Fruit fly (Drosophila melanogaster) whole organism, prepupa: Measurements from ENCODE around the gene Vha16-3.

Source experiments
- Blimp-1 ChIP-seq: fragments of 200-800 bp; sonication (Bioruptor generic); optimal IDR thresholded peaks from 3 replicates; lab custom pipeline; 2017; ENCODE audit warnings: missing biosample characterization, missing genetic modification characterization, mild to moderate bottlenecking, moderate library complexity, missing genetic modification reagents
- CG10631 ChIP-seq: fragments of 200-800 bp; sonication (Bioruptor generic); optimal IDR thresholded peaks from 2 replicates; lab custom pipeline; 2016; ENCODE audit warnings: missing biosample characterization, missing genetic modification characterization
- CG11294 ChIP-seq: fragments of 200-800 bp; sonication (Bioruptor generic); IDR thresholded peaks from 2 replicates; pipeline ENCODE4 v1.3.6; 2022; ENCODE audit warnings: missing biosample characterization, missing genetic modification characterization
- CG11762 ChIP-seq: fragments of 200-800 bp; sonication (Bioruptor generic); optimal IDR thresholded peaks from 3 replicates; lab custom pipeline; 2016; ENCODE audit warnings: missing biosample characterization, missing genetic modification characterization; ENCODE audit not compliant: insufficient read depth
- CG11902 ChIP-seq: fragments of 200-800 bp; sonication (Bioruptor generic); optimal IDR thresholded peaks from 3 replicates; lab custom pipeline; 2016; ENCODE audit warnings: missing biosample characterization, missing genetic modification characterization
- CG15336 ChIP-seq: fragments of 200-800 bp; sonication (Bioruptor generic); IDR thresholded peaks from 2 replicates; pipeline ENCODE4 v1.3.6; 2022; ENCODE audit warnings: missing biosample characterization, missing genetic modification characterization
- CG1621 ChIP-seq: fragments of 200-800 bp; sonication (Bioruptor generic); optimal IDR thresholded peaks from 3 replicates; lab custom pipeline; 2018; ENCODE audit warnings: missing biosample characterization, mild to moderate bottlenecking, missing genetic modification characterization
- CG32006 ChIP-seq: fragments of 200-800 bp; sonication (Bioruptor generic); optimal IDR thresholded peaks from 3 replicates; lab custom pipeline; 2017; ENCODE audit warnings: missing biosample characterization, mild to moderate bottlenecking, missing genetic modification characterization
- CG3919 ChIP-seq: fragments of 200-800 bp; sonication (Bioruptor generic); optimal IDR thresholded peaks from 3 replicates; lab custom pipeline; 2016; ENCODE audit warnings: missing biosample characterization, missing genetic modification characterization
- CG4318 ChIP-seq: fragments of 200-800 bp; sonication (Bioruptor generic); optimal IDR thresholded peaks from 3 replicates; lab custom pipeline; 2017; ENCODE audit warnings: missing biosample characterization, mild to moderate bottlenecking, missing genetic modification characterization
- CG6163 ChIP-seq: fragments of 200-800 bp; sonication (Bioruptor generic); IDR thresholded peaks from 3 replicates; pipeline ENCODE4 v1.3.6; 2022; ENCODE audit warnings: missing biosample characterization, missing genetic modification characterization
- CG6276 ChIP-seq: fragments of 200-800 bp; sonication (Bioruptor generic); optimal IDR thresholded peaks from 2 replicates; lab custom pipeline; 2017; ENCODE audit warnings: missing biosample characterization, mild to moderate bottlenecking, missing genetic modification characterization
- CG6792 ChIP-seq: fragments of 200-800 bp; sonication (Bioruptor generic); optimal IDR thresholded peaks from 3 replicates; lab custom pipeline; 2016; ENCODE audit warnings: missing biosample characterization, missing genetic modification characterization
- CG6808 ChIP-seq: fragments of 200-800 bp; sonication (Bioruptor generic); optimal IDR thresholded peaks from 3 replicates; lab custom pipeline; 2017; ENCODE audit warnings: missing biosample characterization, missing genetic modification characterization, mild to moderate bottlenecking, moderate library complexity, missing genetic modification reagents
- CG8119 ChIP-seq: fragments of 200-800 bp; sonication (Bioruptor generic); IDR thresholded peaks from 3 replicates; pipeline ENCODE4 v1.3.6; 2022; ENCODE audit warnings: missing biosample characterization, missing genetic modification characterization
- CG8319 ChIP-seq: fragments of 200-800 bp; sonication (Bioruptor generic); optimal IDR thresholded peaks from 3 replicates; lab custom pipeline; 2016; ENCODE audit warnings: missing biosample characterization, missing genetic modification characterization
- CG9139 ChIP-seq: fragments of 200-800 bp; sonication (Bioruptor generic); optimal IDR thresholded peaks from 3 replicates; lab custom pipeline; 2017; ENCODE audit warnings: missing biosample characterization, mild to moderate bottlenecking, missing genetic modification characterization
- Eip75B ChIP-seq: fragments of 200-800 bp; sonication (Bioruptor generic); optimal IDR thresholded peaks from 3 replicates; lab custom pipeline; 2016; ENCODE audit warnings: missing biosample characterization, missing genetic modification characterization
- Eip78C ChIP-seq: fragments of 200-800 bp; sonication (Bioruptor generic); peaks from one replicate; lab custom pipeline; 2016; ENCODE audit warnings: missing biosample characterization, missing genetic modification characterization
- Gug ChIP-seq: fragments of 200-800 bp; sonication (Bioruptor generic); IDR thresholded peaks from 2 replicates; pipeline ENCODE4 v1.3.6; 2022; ENCODE audit warnings: missing biosample characterization, missing genetic modification characterization
- Hr38 ChIP-seq: sonication (Bioruptor generic); optimal IDR thresholded peaks from 2 replicates; lab custom pipeline; 2016; ENCODE audit warnings: missing biosample characterization, missing genetic modification characterization
- Lpt ChIP-seq: fragments of 200-800 bp; sonication (Bioruptor generic); optimal IDR thresholded peaks from 3 replicates; lab custom pipeline; 2016; ENCODE audit warnings: missing biosample characterization, missing genetic modification characterization
- OdsH ChIP-seq: fragments of 200-800 bp; sonication (Bioruptor generic); optimal IDR thresholded peaks from 3 replicates; lab custom pipeline; 2016; ENCODE audit warnings: missing biosample characterization, missing genetic modification characterization
- Smox ChIP-seq: fragments of 200-800 bp; sonication (Bioruptor generic); optimal IDR thresholded peaks from 3 replicates; lab custom pipeline; 2016; ENCODE audit warnings: missing biosample characterization, missing genetic modification characterization
- Sox102F ChIP-seq: fragments of 200-800 bp; sonication (Bioruptor generic); optimal IDR thresholded peaks from 2 replicates; lab custom pipeline; 2016; ENCODE audit warnings: missing biosample characterization, mild to moderate bottlenecking, missing genetic modification characterization
- Sox14 ChIP-seq: fragments of 200-800 bp; sonication (Bioruptor generic); optimal IDR thresholded peaks from 3 replicates; lab custom pipeline; 2016; ENCODE audit warnings: missing biosample characterization, missing genetic modification characterization
- Sox15 ChIP-seq: fragments of 200-800 bp; sonication (Bioruptor generic); optimal IDR thresholded peaks from 3 replicates; lab custom pipeline; 2016; ENCODE audit warnings: missing biosample characterization, missing genetic modification characterization
- achi ChIP-seq: fragments of 200-800 bp; sonication (Bioruptor generic); optimal IDR thresholded peaks from 3 replicates; lab custom pipeline; 2016; ENCODE audit warnings: missing biosample characterization, missing genetic modification characterization
- acj6 ChIP-seq: fragments of 200-800 bp; sonication (Bioruptor generic); optimal IDR thresholded peaks from 3 replicates; lab custom pipeline; 2016; ENCODE audit warnings: missing biosample characterization, missing genetic modification characterization
- cyc ChIP-seq: fragments of 200-800 bp; sonication (Bioruptor generic); optimal IDR thresholded peaks from 3 replicates; lab custom pipeline; 2016; ENCODE audit warnings: missing biosample characterization, missing genetic modification characterization
- dac ChIP-seq: fragments of 200-800 bp; sonication (Bioruptor generic); optimal IDR thresholded peaks from 2 replicates; lab custom pipeline; 2017; ENCODE audit warnings: missing biosample characterization, mild to moderate bottlenecking, missing genetic modification characterization
- dsx ChIP-seq: fragments of 200-800 bp; optimal IDR thresholded peaks from 3 replicates; lab custom pipeline; 2019; ENCODE audit warnings: missing biosample characterization, mild to moderate bottlenecking, missing genetic modification characterization, moderate library complexity; ENCODE audit not compliant: poor library complexity, severe bottlenecking
- eg ChIP-seq: fragments of 200-800 bp; sonication (Bioruptor generic); IDR thresholded peaks from 3 replicates; pipeline ENCODE4 v1.3.6; 2022; ENCODE audit warnings: missing biosample characterization, missing genetic modification characterization
- esn ChIP-seq: fragments of 200-800 bp; sonication (Bioruptor generic); optimal IDR thresholded peaks from 2 replicates; lab custom pipeline; 2016; ENCODE audit warnings: missing biosample characterization, mild to moderate bottlenecking, missing genetic modification characterization, moderate library complexity
- fd85E ChIP-seq: fragments of 200-800 bp; sonication (Bioruptor generic); optimal IDR thresholded peaks from 3 replicates; lab custom pipeline; 2016; ENCODE audit warnings: missing biosample characterization, missing genetic modification characterization
- fkh ChIP-seq: fragments of 200-800 bp; sonication (Bioruptor generic); optimal IDR thresholded peaks from 3 replicates; lab custom pipeline; 2017; ENCODE audit warnings: missing biosample characterization, mild to moderate bottlenecking, missing genetic modification characterization, moderate library complexity
- net ChIP-seq: fragments of 200-800 bp; sonication (Bioruptor generic); optimal IDR thresholded peaks from 3 replicates; lab custom pipeline; 2016; ENCODE audit warnings: missing biosample characterization, missing genetic modification characterization
- pdm3 ChIP-seq: fragments of 200-800 bp; sonication (Bioruptor generic); optimal IDR thresholded peaks from 3 replicates; lab custom pipeline; 2016; ENCODE audit warnings: missing biosample characterization, missing genetic modification characterization
- spab ChIP-seq: fragments of 200-800 bp; sonication (Bioruptor generic); optimal IDR thresholded peaks from 2 replicates; lab custom pipeline; 2017; ENCODE audit warnings: missing biosample characterization, mild to moderate bottlenecking, missing genetic modification characterization, missing genetic modification reagents

The Vha16-3 gene

dm6 chr3L:11439570-11439969 lies 33.5 kb upstream of the Vha16-3 start (continued):
- TF ChIP-seq Hr38 (GFP tag; lab: Kevin White, UChicago) (no peak), CG11902 (GFP tag; lab: Kevin White, UChicago) (no peak), CG9139 (GFP tag; lab: Kevin White, UChicago) (no peak), net (GFP tag; lab: Kevin White, UChicago) (peak; percentile 19), CG11762 (GFP tag; lab: Kevin White, UChicago) (no peak), CG8319 (peak; percentile 23), Sox14 (GFP tag; lab: Kevin White, UChicago) (peak; percentile 21), CG4318 (GFP tag; lab: Kevin White, UChicago) (no peak), cyc (GFP tag; lab: Kevin White, UChicago) (peak; percentile 9), esn (GFP tag; lab: Kevin White, UChicago) (peak; percentile 19), acj6 (GFP tag; lab: Kevin White, UChicago) (peak; percentile 13), dac (GFP tag; lab: Kevin White, UChicago) (no peak), Eip78C (GFP tag; lab: Kevin White, UChicago) (peak; percentile 81), CG32006 (GFP tag; lab: Kevin White, UChicago) (peak; percentile 40), CG6808 (GFP tag; lab: Kevin White, UChicago) (peak; percentile 22), fkh (GFP tag; lab: Kevin White, UChicago) (no peak), Eip75B (peak; percentile 45), CG8119 (peak; percentile 59; the same call in 2 of the 3 replicates), spab (GFP tag; lab: Kevin White, UChicago) (peak; percentile 17), pdm3 (GFP tag; lab: Kevin White, UChicago) (peak; percentile 18), CG6163 (GFP tag; lab: Robert Waterston, UW) (peak; percentile 77), Sox15 (GFP tag; lab: Kevin White, UChicago) (no peak), CG10631 (peak; percentile 20), fd85E (GFP tag; lab: Kevin White, UChicago) (no peak), CG3919 (GFP tag; lab: Kevin White, UChicago) (peak; percentile 45)

dm6 chr3L:11440258-11440657 lies 32.8 kb upstream of the Vha16-3 start:
- no peak for TF ChIP-seq CG8319
- no peak for TF ChIP-seq CG11294
- no peak for TF ChIP-seq dac (GFP tag; lab: Kevin White, UChicago)
- no peak for TF ChIP-seq CG9139 (GFP tag; lab: Kevin White, UChicago)
- TF ChIP-seq Gug (GFP tag; lab: Robert Waterston, UW) = no peak
- no peak for TF ChIP-seq esn (GFP tag; lab: Kevin White, UChicago)
- no peak for TF ChIP-seq CG1621 (tag; lab: Kevin White, UChicago)
- no peak for TF ChIP-seq Eip78C (GFP tag; lab: Kevin White, UChicago)
- no peak for TF ChIP-seq CG3919 (GFP tag; lab: Kevin White, UChicago)
- TF ChIP-seq achi (GFP tag; lab: Kevin White, UChicago) = no peak
- TF ChIP-seq dsx (GFP tag; lab: Kevin White, UChicago) = no peak
- no peak for TF ChIP-seq CG15336
- TF ChIP-seq CG6276 (GFP tag; lab: Kevin White, UChicago) = no peak
- TF ChIP-seq spab (GFP tag; lab: Kevin White, UChicago) = no peak
- no peak for TF ChIP-seq CG6792
- no peak for TF ChIP-seq Sox102F
- no peak for TF ChIP-seq Blimp-1
- no peak for TF ChIP-seq Smox (GFP tag; lab: Kevin White, UChicago)
- TF ChIP-seq OdsH (GFP tag; lab: Kevin White, UChicago) = no peak

- no peak for TF ChIP-seq pdm3 (GFP tag; lab: Kevin White, UChicago)
- TF ChIP-seq CG11294 = no peak
- TF ChIP-seq CG15336 = no peak
- TF ChIP-seq CG4318 (GFP tag; lab: Kevin White, UChicago) = no peak
- no peak for TF ChIP-seq CG32006 (GFP tag; lab: Kevin White, UChicago)
- no peak for TF ChIP-seq eg (GFP tag; lab: Robert Waterston, UW)
- TF ChIP-seq CG6276 (GFP tag; lab: Kevin White, UChicago) = no peak
- TF ChIP-seq Lpt = no peak
These were observed 32.3 kb upstream of the Vha16-3 start for dm6 chr3L:11440769-11441168.
